Worm (Caenorhabditis elegans): Measurements from ENCODE around the gene ZK1248.17.

DNA sequence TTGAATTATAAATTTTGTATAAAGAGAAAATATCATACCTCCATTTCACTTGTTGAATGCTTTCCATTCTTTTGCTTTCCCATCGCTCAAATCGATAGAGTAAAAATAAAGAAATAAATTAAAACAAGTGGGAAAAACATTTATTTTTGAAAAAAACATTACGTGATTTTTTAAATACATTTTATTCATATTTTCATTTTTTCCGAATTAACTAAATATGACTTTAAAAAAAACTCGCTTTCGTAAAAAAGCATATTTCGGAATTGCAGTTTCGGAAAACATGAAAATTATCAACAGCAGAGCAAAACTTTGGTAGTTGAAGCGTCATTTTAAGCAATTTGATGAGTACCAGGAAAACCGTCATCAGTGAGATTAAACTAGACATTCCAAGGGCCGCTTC is 45.8 kb downstream of the ZK1248.17 start, which contains the start of gene K05F1.8:
- no peak for TF ChIP-seq cog-1 (tag; optimal IDR thresholded peaks at IDR 0.05)
- no peak for TF ChIP-seq med-1 (GFP tag; optimal IDR thresholded peaks at IDR 0.05; ENCODE audit: insufficient read depth)
- TF ChIP-seq ztf-29 (GFP tag; IDR thresholded peaks at IDR 0.05): no peak
- no peak for TF ChIP-seq ref-1 (GFP tag; conservative IDR thresholded peaks at IDR 0.05)
- TF ChIP-seq tab-1 (GFP tag; IDR thresholded peaks at IDR 0.05): no peak
- TF ChIP-seq ztf-23 (GFP tag; IDR thresholded peaks at IDR 0.05): no peak
